Worm (Caenorhabditis elegans): ENCODE results near the gene fbxb-78.
A peak's percentile ranks its signal among the peaks of the same experiment; 100 is the strongest.

fbxb-78 gene

DNA sequence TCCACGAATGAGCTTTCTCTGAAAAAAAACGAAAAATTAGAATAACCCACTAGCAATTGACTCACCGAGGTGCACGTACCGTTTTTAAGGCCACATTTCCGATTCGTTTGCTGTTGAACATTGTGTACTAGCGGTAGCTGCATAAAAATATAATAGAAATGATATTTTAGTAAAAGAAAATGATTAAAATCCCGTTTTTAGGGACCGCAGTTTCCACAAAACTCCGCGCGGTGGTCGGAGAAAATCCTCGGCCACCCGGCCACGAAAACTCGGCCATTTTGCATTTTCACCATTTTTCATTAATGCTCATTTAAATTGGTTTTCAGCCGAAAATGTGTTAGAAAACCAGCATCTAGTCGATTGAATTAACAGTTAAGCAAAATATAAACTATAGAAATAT, 25.0 kb upstream of the fbxb-78 start, which contains the start of gene yars-2 (continued):
- TF ChIP-seq F57A8.1 (GFP tag; optimal IDR thresholded peaks at IDR 0.05), result no peak
- TF ChIP-seq ccch-3 (GFP tag; optimal IDR thresholded peaks at IDR 0.05), result no peak
- TF ChIP-seq tlf-1 (GFP tag; optimal IDR thresholded peaks at IDR 0.05), result no peak
- no peak for TF ChIP-seq madf-3 (GFP tag; IDR thresholded peaks at IDR 0.05)
- no peak for TF ChIP-seq aptf-2 (GFP tag; conservative IDR thresholded peaks at IDR 0.05)
- no peak for TF ChIP-seq sptf-2 (GFP tag; optimal IDR thresholded peaks at IDR 0.05)
- TF ChIP-seq snpc-4 (GFP tag; optimal IDR thresholded peaks at IDR 0.05), result peak; percentile 26
- peak in 2 of 4 experiments; percentile 13 to 32 for TF ChIP-seq snpc-4 (tag; optimal IDR thresholded peaks at IDR 0.05)
- TF ChIP-seq ztf-28 (GFP tag; IDR thresholded peaks at IDR 0.05), result no peak
- 0 out of 2 replicates have a peak, but pooled peaks have one; percentile 15 for TF ChIP-seq ztf-25 (GFP tag; IDR thresholded peaks at IDR 0.05)
- TF ChIP-seq cebp-2 (GFP tag; IDR thresholded peaks at IDR 0.05), result no peak
- no peak for TF ChIP-seq tbp1 (GFP tag; optimal IDR thresholded peaks at IDR 0.05)
- peak in 1 of 2 experiments; percentile 33 for TF ChIP-seq rec-8 (tag; optimal IDR thresholded peaks at IDR 0.05)
- no peak for TF ChIP-seq unc-130 (GFP tag; optimal IDR thresholded peaks at IDR 0.05)
- TF ChIP-seq Y95B8A.8 (GFP tag; IDR thresholded peaks at IDR 0.05), result no peak
- no peak for TF ChIP-seq mxl-1 (tag; optimal IDR thresholded peaks at IDR 0.05)
- no peak for TF ChIP-seq B0035.1 (tag; optimal IDR thresholded peaks at IDR 0.05)
- TF ChIP-seq hrde-1 (tag; optimal IDR thresholded peaks at IDR 0.05; ENCODE audit: borderline replicate concordance), result no peak
- no peak for TF ChIP-seq T07F8.4 (tag; optimal IDR thresholded peaks at IDR 0.05)
- TF ChIP-seq repo-1 (tag; optimal IDR thresholded peaks at IDR 0.05), result no peak
- no peak for TF ChIP-seq zim-3 (tag; optimal IDR thresholded peaks at IDR 0.05)
- TF ChIP-seq bed-1 (GFP tag; IDR thresholded peaks at IDR 0.05), result no peak
- TF ChIP-seq tbx-9 (tag; optimal IDR thresholded peaks at IDR 0.05; ENCODE audit: borderline replicate concordance), result no peak
- no peak for TF ChIP-seq snpc-1.1 (tag; optimal IDR thresholded peaks at IDR 0.05; ENCODE audit: insufficient read depth)
- TF ChIP-seq F52B5.7 (tag; optimal IDR thresholded peaks at IDR 0.05), result no peak
- TF ChIP-seq attf-5 (GFP tag; optimal IDR thresholded peaks at IDR 0.05), result peak; percentile 25
- 0 out of 2 replicates have a peak, but pooled peaks have one; percentile 34 for TF ChIP-seq hsf-1 (GFP tag; IDR thresholded peaks at IDR 0.05)
- no peak for TF ChIP-seq D2030.7 (GFP tag; IDR thresholded peaks at IDR 0.05)
- peak; percentile 15 for TF ChIP-seq F23B12.7 (tag; optimal IDR thresholded peaks at IDR 0.05; ENCODE audit: insufficient read depth)
- TF ChIP-seq nhr-27 (tag; optimal IDR thresholded peaks at IDR 0.05), result no peak
- no peak for TF ChIP-seq C06A6.2 (GFP tag; conservative IDR thresholded peaks at IDR 0.05)
- TF ChIP-seq dpl-1 (GFP tag; optimal IDR thresholded peaks at IDR 0.05), result no peak
- TF ChIP-seq nhr-120 (GFP tag; IDR thresholded peaks at IDR 0.05), result no peak
- TF ChIP-seq mes-4 (tag; optimal IDR thresholded peaks at IDR 0.05), result no peak
- peak; percentile 23 for TF ChIP-seq lin-54 (GFP tag; optimal IDR thresholded peaks at IDR 0.05)
- TF ChIP-seq xnd-1 (tag; optimal IDR thresholded peaks at IDR 0.05), result no peak
- TF ChIP-seq pha-4 (tag; optimal IDR thresholded peaks at IDR 0.05), result no peak
- no peak for TF ChIP-seq rcor-1 (GFP tag; IDR thresholded peaks at IDR 0.05)
- TF ChIP-seq ztf-26 (tag; optimal IDR thresholded peaks at IDR 0.05), result no peak
- no peak; the same call in 1 of the 2 replicates for TF ChIP-seq lir-1 (GFP tag; conservative IDR thresholded peaks at IDR 0.05)
- no peak for TF ChIP-seq snpc-3.4 (tag; optimal IDR thresholded peaks at IDR 0.05)
- no peak for TF ChIP-seq egl-18 (GFP tag; IDR thresholded peaks at IDR 0.05)
- TF ChIP-seq lin-40 (tag; optimal IDR thresholded peaks at IDR 0.05), result no peak
- no peak for TF ChIP-seq nhr-80 (tag; optimal IDR thresholded peaks at IDR 0.05)
- peak in 1 of 2 experiments; percentile 13 for TF ChIP-seq let-607 (tag; optimal IDR thresholded peaks at IDR 0.05)
- no peak for TF ChIP-seq ceh-100 (GFP tag; IDR thresholded peaks at IDR 0.05)
- 0 out of 2 replicates have a peak, but pooled peaks have one; percentile 9 for TF ChIP-seq B0336.3 (GFP tag; IDR thresholded peaks at IDR 0.05)
- no peak for TF ChIP-seq Y53F4B.3 (GFP tag; IDR thresholded peaks at IDR 0.05)

Data from whole organism, young adult.